Worm (Caenorhabditis elegans): ENCODE measurements around the gene K08E4.2.

- TF ChIP-seq ceh-82 (tag; optimal IDR thresholded peaks at IDR 0.05) = no peak
- no peak for TF ChIP-seq lin-39 (tag; optimal IDR thresholded peaks at IDR 0.05)
- TF ChIP-seq sem-4 (tag; optimal IDR thresholded peaks at IDR 0.05) = no peak
- TF ChIP-seq snpc-4 (tag; optimal IDR thresholded peaks at IDR 0.05) = no peak
- no peak for TF ChIP-seq zag-1 (tag; optimal IDR thresholded peaks at IDR 0.05)
- no peak for TF ChIP-seq unc-62 (GFP tag; optimal IDR thresholded peaks at IDR 0.05)
- TF ChIP-seq lin-13 (GFP tag; optimal IDR thresholded peaks at IDR 0.05) = no peak
- no peak for TF ChIP-seq aly-2 (tag; optimal IDR thresholded peaks at IDR 0.05)
- TF ChIP-seq nhr-77 (tag; optimal IDR thresholded peaks at IDR 0.05) = no peak
- TF ChIP-seq elt-3 (tag; optimal IDR thresholded peaks at IDR 0.05) = no peak
- TF ChIP-seq skn-1 (tag; optimal IDR thresholded peaks at IDR 0.05) = no peak
- TF ChIP-seq blmp-1 (tag; optimal IDR thresholded peaks at IDR 0.05; ENCODE audit: insufficient read depth) = no peak
- no peak for TF ChIP-seq nhr-25 (tag; optimal IDR thresholded peaks at IDR 0.05)
Observed at ce11 chrIV:12084587-12084986, 28.1 kb upstream of the K08E4.2 start.

Data from whole organism, L2 larva.